Worm (Caenorhabditis elegans): ENCODE data around the gene srpa-68.

DNA sequence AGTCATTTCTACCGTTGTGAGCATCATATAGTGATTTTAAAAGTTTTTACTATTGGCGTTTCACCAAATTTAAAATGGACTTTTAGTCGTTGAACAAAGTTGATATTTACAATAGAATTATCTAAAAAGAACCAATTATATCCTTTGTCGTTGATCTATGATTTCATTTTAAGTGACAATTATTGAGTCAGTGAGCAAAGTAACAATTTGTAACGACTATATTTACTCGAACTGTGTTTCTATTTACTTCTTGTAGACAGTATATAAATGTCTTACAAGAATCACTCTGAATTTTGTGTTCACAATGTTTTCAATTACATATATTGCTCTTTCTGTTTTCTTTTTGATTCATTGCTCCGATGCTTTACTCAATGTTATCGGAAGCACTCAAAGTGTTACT lies 50.3 kb downstream of the srpa-68 start, which contains the start of gene ttr-22:
- no peak for TF ChIP-seq Y95B8A.8 (GFP tag; IDR thresholded peaks at IDR 0.05)
- no peak for TF ChIP-seq lin-26 (GFP tag; IDR thresholded peaks at IDR 0.05)

Data from whole organism, young adult.